Fruit fly (Drosophila melanogaster) whole organism, wandering third instar larva: ENCODE results near the gene CG32374.

ENCODE experiments used
- Abd-B ChIP-seq: fragments of >200 bp; optimal IDR thresholded peaks from 2 replicates; lab custom pipeline; 2017; ENCODE audit warnings: missing biosample characterization, missing genetic modification characterization
- CG32264 ChIP-seq: fragments of 200-800 bp; sonication (Bioruptor generic); optimal IDR thresholded peaks from 2 replicates; lab custom pipeline; 2016; ENCODE audit warnings: missing biosample characterization, missing genetic modification characterization
- CG9705 ChIP-seq: fragments of 200-800 bp; sonication (Bioruptor generic); optimal IDR thresholded peaks from 2 replicates; lab custom pipeline; 2018; ENCODE audit warnings: missing biosample characterization, mild to moderate bottlenecking, missing genetic modification characterization
- CrebA ChIP-seq: fragments of 200-800 bp; sonication (Bioruptor generic); optimal IDR thresholded peaks from 2 replicates; lab custom pipeline; 2016; ENCODE audit warnings: missing biosample characterization, mild to moderate bottlenecking, missing genetic modification characterization, borderline replicate concordance
- Dfd ChIP-seq: fragments of >200 bp; optimal IDR thresholded peaks from 2 replicates; lab custom pipeline; 2017; ENCODE audit warnings: missing biosample characterization, missing genetic modification characterization
- Dif ChIP-seq: fragments of 200-275, 200-300 bp; sonication (Bioruptor generic); optimal IDR thresholded peaks from 2 replicates; lab custom pipeline; 2018; ENCODE audit warnings: missing biosample characterization, missing genetic modification characterization; ENCODE audit not compliant: partially characterized antibody
- GATAd ChIP-seq: sonication (Bioruptor generic); optimal IDR thresholded peaks from 2 replicates; lab custom pipeline; 2016; ENCODE audit warnings: missing biosample characterization, missing genetic modification characterization
- HLH106 ChIP-seq: fragments of 200-800 bp; optimal IDR thresholded peaks from 3 replicates; lab custom pipeline; 2019; ENCODE audit warnings: missing biosample characterization, mild to moderate bottlenecking, missing genetic modification characterization, moderate library complexity
- Hnf4 ChIP-seq: fragments of 200-800 bp; sonication (Bioruptor generic); optimal IDR thresholded peaks from 2 replicates; lab custom pipeline; 2016; ENCODE audit warnings: missing biosample characterization, mild to moderate bottlenecking, missing genetic modification characterization
- Hr78 ChIP-seq: fragments of >200 bp; optimal IDR thresholded peaks from 2 replicates; lab custom pipeline; 2017; ENCODE audit warnings: missing biosample characterization, missing genetic modification characterization
- Hr83 ChIP-seq: fragments of 200-300 bp; sonication (Bioruptor generic); optimal IDR thresholded peaks from 2 replicates; lab custom pipeline; 2016; ENCODE audit warnings: missing biosample characterization, mild to moderate bottlenecking, missing genetic modification characterization, moderate library complexity; ENCODE audit not compliant: poor library complexity, severe bottlenecking
- Jra ChIP-seq: sonication (Bioruptor generic); optimal IDR thresholded peaks from 2 replicates; lab custom pipeline; 2016; ENCODE audit warnings: missing biosample characterization, missing genetic modification characterization
- Mio ChIP-seq: sonication (Bioruptor generic); optimal IDR thresholded peaks from 2 replicates; lab custom pipeline; 2016; ENCODE audit warnings: missing biosample characterization, missing genetic modification characterization
- Myc ChIP-seq: fragments of >200 bp; optimal IDR thresholded peaks from 2 replicates; lab custom pipeline; 2017
- N ChIP-seq: fragments of >200 bp; optimal IDR thresholded peaks from 2 replicates; lab custom pipeline; 2018; ENCODE audit warnings: missing biosample characterization, missing external identifiers, missing genetic modification characterization
- OdsH ChIP-seq: fragments of 200-800 bp; sonication (Bioruptor generic); optimal IDR thresholded peaks from 2 replicates; lab custom pipeline; 2016; ENCODE audit warnings: missing biosample characterization, mild to moderate bottlenecking, missing genetic modification characterization
- Rel ChIP-seq, 2 experiments: fragments of 200-800 bp; sonication (Bioruptor generic) in 1 of 2; optimal IDR thresholded peaks; 2 replicates in 1 of 2; 3 replicates in 1 of 2; lab custom pipeline; 2016 to 2019; ENCODE audit warnings: mild to moderate bottlenecking in 2 of 2, missing biosample characterization in 2 of 2, missing genetic modification characterization in 2 of 2, moderate library complexity in 1 of 2
- Sp1 ChIP-seq: fragments of 200-800 bp; sonication (Bioruptor generic); optimal IDR thresholded peaks from 3 replicates; lab custom pipeline; 2019; ENCODE audit warnings: missing biosample characterization, mild to moderate bottlenecking, missing genetic modification characterization, moderate library complexity
- Vsx2 ChIP-seq: fragments of 200-300, 225-300 bp; sonication (Bioruptor generic); optimal IDR thresholded peaks from 2 replicates; lab custom pipeline; 2018; ENCODE audit warnings: missing biosample characterization, missing genetic modification characterization; ENCODE audit not compliant: partially characterized antibody
- br ChIP-seq: fragments of 200-800 bp; sonication (Bioruptor generic); optimal IDR thresholded peaks from 2 replicates; lab custom pipeline; 2016; ENCODE audit warnings: missing biosample characterization, missing genetic modification characterization
- brk ChIP-seq: fragments of 200-800 bp; sonication (Bioruptor generic); optimal IDR thresholded peaks from 2 replicates; lab custom pipeline; 2016; ENCODE audit warnings: missing biosample characterization, mild to moderate bottlenecking, missing genetic modification characterization
- dl ChIP-seq, 2 experiments: fragments of 175-275, 200-275 bp in 1 of 2; fragments of 200-275 bp in 1 of 2; sonication (Bioruptor generic); optimal IDR thresholded peaks; lab custom pipeline; 2018; ENCODE audit warnings: mild to moderate bottlenecking in 2 of 2, missing biosample characterization in 2 of 2, missing genetic modification characterization in 2 of 2, moderate library complexity in 2 of 2; ENCODE audit not compliant: partially characterized antibody in 2 of 2, insufficient read depth in 1 of 2
- dmrt93B ChIP-seq: fragments of 200-800 bp; sonication (Bioruptor generic); optimal IDR thresholded peaks from 2 replicates; lab custom pipeline; 2018; ENCODE audit warnings: missing biosample characterization, mild to moderate bottlenecking, missing genetic modification characterization
- dsf ChIP-seq: sonication (Bioruptor generic); optimal IDR thresholded peaks from 2 replicates; lab custom pipeline; 2016; ENCODE audit warnings: missing biosample characterization, missing genetic modification characterization, borderline replicate concordance
- ey ChIP-seq: fragments of 200-800 bp; sonication (Bioruptor generic); optimal IDR thresholded peaks from 2 replicates; lab custom pipeline; 2016; ENCODE audit warnings: missing biosample characterization, missing genetic modification characterization
- foxo ChIP-seq, 2 experiments: fragments of 200-800 bp; sonication (Bioruptor generic); optimal IDR thresholded peaks; 2 replicates in 1 of 2; 3 replicates in 1 of 2; lab custom pipeline; 2016 to 2017; ENCODE audit warnings: missing biosample characterization in 2 of 2, missing genetic modification characterization in 2 of 2
- fru ChIP-seq: fragments of 200-800 bp; sonication (Bioruptor generic); optimal IDR thresholded peaks from 3 replicates; lab custom pipeline; 2016; ENCODE audit warnings: missing biosample characterization, mild to moderate bottlenecking, missing genetic modification characterization
- h ChIP-seq: fragments of 200-800 bp; sonication (Bioruptor generic); optimal IDR thresholded peaks from 3 replicates; lab custom pipeline; 2016; ENCODE audit warnings: missing biosample characterization, mild to moderate bottlenecking, missing genetic modification characterization
- jim ChIP-seq: fragments of 175-275, 200-325 bp; sonication (Bioruptor generic); optimal IDR thresholded peaks from 2 replicates; lab custom pipeline; 2016; ENCODE audit warnings: missing biosample characterization, mild to moderate bottlenecking, missing genetic modification characterization
- lola ChIP-seq: fragments of >200 bp; optimal IDR thresholded peaks from 2 replicates; lab custom pipeline; 2017; ENCODE audit warnings: missing biosample characterization, missing genetic modification characterization
- pan ChIP-seq: fragments of >200 bp; optimal IDR thresholded peaks from 2 replicates; lab custom pipeline; 2017
- psq ChIP-seq: fragments of 200-800 bp; sonication (Bioruptor generic); optimal IDR thresholded peaks from 3 replicates; lab custom pipeline; 2017; ENCODE audit warnings: missing biosample characterization, mild to moderate bottlenecking, missing genetic modification characterization, moderate library complexity
- rgr ChIP-seq: fragments of 200-800 bp; sonication (Bioruptor generic); optimal IDR thresholded peaks from 3 replicates; lab custom pipeline; 2016; ENCODE audit warnings: missing biosample characterization, mild to moderate bottlenecking, missing genetic modification characterization
- sage ChIP-seq: fragments of 200-800 bp; sonication (Bioruptor generic); optimal IDR thresholded peaks from 2 replicates; lab custom pipeline; 2016; ENCODE audit warnings: missing biosample characterization, mild to moderate bottlenecking, missing genetic modification characterization
- sv ChIP-seq: fragments of 200-800 bp; sonication (Bioruptor generic); optimal IDR thresholded peaks from 3 replicates; lab custom pipeline; 2016; ENCODE audit warnings: missing biosample characterization, missing genetic modification characterization
- tai ChIP-seq: sonication (Bioruptor generic); optimal IDR thresholded peaks from 2 replicates; lab custom pipeline; 2016; ENCODE audit warnings: missing biosample characterization, missing genetic modification characterization
- usp ChIP-seq: fragments of >200 bp; optimal IDR thresholded peaks from 2 replicates; lab custom pipeline; 2017; ENCODE audit warnings: missing biosample characterization, missing genetic modification characterization
- woc ChIP-seq: sonication (Bioruptor generic); optimal IDR thresholded peaks from 2 replicates; lab custom pipeline; 2016; ENCODE audit warnings: missing biosample characterization, mild to moderate bottlenecking, missing genetic modification characterization

The CG32374 gene

dm6 chr3L:7530461-7531338, 10.3 kb downstream of the CG32374 start:
- TF ChIP-seq sv (GFP tag; lab: Kevin White, UChicago): no peak
- TF ChIP-seq woc: no peak
- no peak for TF ChIP-seq N (GFP tag; lab: Kevin White, UChicago)
- TF ChIP-seq fru (GFP tag; lab: Kevin White, UChicago): peak; percentile 73
- no peak for TF ChIP-seq usp (GFP tag; lab: Kevin White, UChicago)
- TF ChIP-seq tai (GFP tag; lab: Kevin White, UChicago): peak; percentile 53
- TF ChIP-seq dmrt93B (GFP tag; lab: Kevin White, UChicago): no peak
- TF ChIP-seq CG9705 (GFP tag; lab: Kevin White, UChicago): no peak
- no peak for TF ChIP-seq sage (GFP tag; lab: Kevin White, UChicago)
- TF ChIP-seq foxo (GFP tag; optimal IDR thresholded peaks at IDR 0.05; lab: Kevin White, UChicago): peak in 1 of 2 experiments; percentile 46
- TF ChIP-seq dl (GFP tag; optimal IDR thresholded peaks at IDR 0.05; lab: Kevin White, UChicago; ENCODE audit: insufficient read depth in 1 of 2, partially characterized antibody in 2 of 2): no peak
- peak; percentile 54 for TF ChIP-seq brk
- TF ChIP-seq Vsx2 (GFP tag; lab: Kevin White, UChicago): no peak
- TF ChIP-seq CG32264 (GFP tag; lab: Kevin White, UChicago): no peak
- TF ChIP-seq Dif (GFP tag; lab: Kevin White, UChicago): no peak
- peak; percentile 48 for TF ChIP-seq rgr
- no peak for TF ChIP-seq HLH106
- TF ChIP-seq ey (GFP tag; lab: Kevin White, UChicago): no peak
- peak; percentile 60 for TF ChIP-seq CrebA (GFP tag; lab: Kevin White, UChicago)
- no peak for TF ChIP-seq Mio (GFP tag; lab: Kevin White, UChicago)
- no peak for TF ChIP-seq Hr78 (GFP tag; lab: Kevin White, UChicago)
- no peak for TF ChIP-seq pan (lab: Kevin White, UChicago)
- TF ChIP-seq br: peak; percentile 41
- peak; percentile 44 for TF ChIP-seq h (GFP tag; lab: Kevin White, UChicago)
- TF ChIP-seq Dfd (GFP tag; lab: Kevin White, UChicago): no peak
- TF ChIP-seq Hnf4 (GFP tag; lab: Kevin White, UChicago): peak; percentile 25
- TF ChIP-seq jim (GFP tag; lab: Kevin White, UChicago): no peak
- TF ChIP-seq Abd-B (GFP tag; lab: Kevin White, UChicago): no peak
- TF ChIP-seq lola (GFP tag; lab: Kevin White, UChicago): no peak
- TF ChIP-seq Rel (GFP tag; optimal IDR thresholded peaks at IDR 0.05; lab: Kevin White, UChicago): no peak
- TF ChIP-seq Rel (tag; optimal IDR thresholded peaks at IDR 0.05; lab: Kevin White, UChicago): peak; percentile 17
- TF ChIP-seq Hr83: peak; percentile 34
- peak; percentile 4 for TF ChIP-seq psq (GFP tag; lab: Kevin White, UChicago)
- TF ChIP-seq Sp1 (GFP tag; lab: Kevin White, UChicago): no peak
- no peak for TF ChIP-seq GATAd (GFP tag; lab: Kevin White, UChicago)
- no peak for TF ChIP-seq OdsH
- no peak for TF ChIP-seq Jra (GFP tag; lab: Kevin White, UChicago)
- TF ChIP-seq dsf: no peak
- no peak for TF ChIP-seq Myc (lab: Kevin White, UChicago)
- TF ChIP-seq, all 38 proteins: peak for 12
